Worm (Caenorhabditis elegans): ENCODE data around the gene Y113G7A.14.

Gene Y113G7A.14

DNA sequence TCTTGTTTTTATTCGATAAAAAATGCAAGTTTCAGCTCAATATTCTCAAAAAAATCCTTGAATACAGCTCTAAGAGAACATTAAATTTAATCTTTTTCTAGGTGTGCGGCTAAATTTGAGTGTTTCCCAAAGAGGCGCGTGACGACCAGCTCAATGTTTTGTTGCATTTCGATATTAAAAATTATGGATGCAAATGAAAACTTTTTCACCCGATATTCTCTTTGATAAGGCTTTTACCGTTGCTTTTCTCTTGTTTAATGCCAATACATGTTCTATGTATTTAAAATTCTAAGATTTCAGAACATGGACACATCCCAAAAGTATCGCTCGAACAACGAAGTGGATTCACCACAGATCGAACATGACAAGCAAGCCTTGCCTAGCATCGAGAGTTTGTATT, 20.0 kb upstream of the Y113G7A.14 start, which contains the start of gene F19B2.6:
Gene F19B2.6 (plus strand): TSS at position 301 of the 400 bp plus-strand sequence.
- TF ChIP-seq ztf-23 (GFP tag; IDR thresholded peaks at IDR 0.05) (no peak), ref-1 (GFP tag; conservative IDR thresholded peaks at IDR 0.05) (no peak), tab-1 (GFP tag; IDR thresholded peaks at IDR 0.05) (no peak), cog-1 (tag; optimal IDR thresholded peaks at IDR 0.05) (no peak)

DNA sequence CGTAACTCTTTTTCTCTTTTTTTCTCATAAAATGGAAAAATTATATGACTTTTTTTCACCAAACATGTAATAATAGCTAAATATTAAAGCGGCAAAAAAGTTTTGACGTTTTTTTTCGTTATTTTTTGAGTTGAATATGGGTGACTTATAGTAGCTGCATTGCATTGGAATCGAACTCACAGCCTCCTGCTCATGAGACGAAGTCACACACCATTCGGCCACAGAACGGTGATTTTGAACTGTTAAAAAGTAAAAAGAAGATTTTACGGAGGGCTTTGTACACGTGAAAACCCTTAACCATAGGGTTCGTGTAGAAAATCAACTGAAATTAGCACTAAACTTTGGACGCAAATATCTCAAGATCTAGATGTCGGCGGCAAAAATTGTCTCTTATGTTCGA, 13.6 kb upstream of the Y113G7A.14 start:
- no peak for TF ChIP-seq klf-2 (GFP tag; conservative IDR thresholded peaks at IDR 0.05)
- TF ChIP-seq flt-1 (GFP tag; IDR thresholded peaks at IDR 0.05), result no peak
- TF ChIP-seq ztf-29 (GFP tag; IDR thresholded peaks at IDR 0.05), result no peak
- TF ChIP-seq med-1 (GFP tag; optimal IDR thresholded peaks at IDR 0.05; ENCODE audit: insufficient read depth), result no peak
- no peak for TF ChIP-seq ref-1 (GFP tag; conservative IDR thresholded peaks at IDR 0.05)
- TF ChIP-seq tab-1 (GFP tag; IDR thresholded peaks at IDR 0.05), result no peak
- no peak for TF ChIP-seq cog-1 (tag; optimal IDR thresholded peaks at IDR 0.05)
- no peak for TF ChIP-seq T22C8.4 (GFP tag; IDR thresholded peaks at IDR 0.05)
- TF ChIP-seq ztf-23 (GFP tag; IDR thresholded peaks at IDR 0.05), result no peak

DNA sequence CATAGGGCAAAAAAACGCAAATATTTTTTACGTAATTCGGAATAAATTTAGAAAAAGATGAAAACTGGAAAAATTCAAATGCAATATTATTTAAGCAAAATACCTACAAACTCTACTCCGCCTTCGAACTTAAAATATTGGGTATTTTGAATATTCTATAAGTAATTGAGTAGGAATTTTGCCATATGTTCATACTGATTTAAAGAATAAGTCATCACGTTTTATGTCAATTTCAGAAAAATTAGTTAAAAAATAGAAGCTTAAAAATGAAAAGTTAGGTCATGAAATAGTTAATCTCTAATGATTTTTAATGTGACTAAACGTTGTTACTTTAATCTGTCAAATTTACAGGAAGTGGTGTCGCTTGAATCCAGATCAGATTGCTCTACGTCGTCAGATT, 13.2 kb upstream of the Y113G7A.14 start, which contains the start of gene F19B2.7:
Gene F19B2.7 (plus strand): TSS at position 301 of the 400 bp plus-strand sequence.
- TF ChIP-seq T22C8.4 (GFP tag; IDR thresholded peaks at IDR 0.05), result no peak
- no peak for TF ChIP-seq flt-1 (GFP tag; IDR thresholded peaks at IDR 0.05)
- no peak for TF ChIP-seq klf-2 (GFP tag; conservative IDR thresholded peaks at IDR 0.05)
- no peak for TF ChIP-seq tab-1 (GFP tag; IDR thresholded peaks at IDR 0.05)
- no peak for TF ChIP-seq ztf-29 (GFP tag; IDR thresholded peaks at IDR 0.05)
- TF ChIP-seq med-1 (GFP tag; optimal IDR thresholded peaks at IDR 0.05; ENCODE audit: insufficient read depth), result no peak
- no peak for TF ChIP-seq ztf-23 (GFP tag; IDR thresholded peaks at IDR 0.05)
- no peak for TF ChIP-seq cog-1 (tag; optimal IDR thresholded peaks at IDR 0.05)
- TF ChIP-seq ref-1 (GFP tag; conservative IDR thresholded peaks at IDR 0.05), result no peak

DNA sequence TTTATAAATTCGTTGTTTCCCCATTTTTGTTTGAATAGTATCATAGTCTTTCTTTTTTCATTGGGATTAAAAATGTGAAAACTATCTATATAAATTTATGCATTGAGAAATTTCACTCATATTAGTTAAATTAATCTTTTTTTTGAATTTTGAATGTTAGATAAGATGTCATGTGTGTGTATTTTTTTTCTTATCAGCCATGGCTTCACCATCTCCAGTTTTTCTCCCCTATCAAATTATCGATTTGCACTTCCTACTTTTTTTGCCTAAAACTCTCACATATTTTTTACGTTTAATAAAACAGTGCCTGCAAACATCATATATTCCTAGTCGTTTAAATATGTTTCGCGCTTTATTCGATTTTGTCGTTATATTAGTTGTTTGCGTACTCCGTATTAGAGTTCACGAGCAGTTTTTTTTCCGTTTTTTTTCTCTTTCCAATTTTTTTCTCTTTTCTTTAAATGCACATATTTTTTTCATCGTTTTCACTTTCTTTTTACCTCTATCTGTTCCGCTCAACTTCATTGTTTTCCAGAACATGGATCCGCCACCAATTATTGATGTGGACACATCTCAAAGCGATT, 9.5 kb upstream of the Y113G7A.14 start, which contains the start of gene Y113G7A.13:
Gene Y113G7A.13 (plus strand): TSS at position 534 of the 584 bp plus-strand sequence.
- TF ChIP-seq flt-1 (GFP tag; IDR thresholded peaks at IDR 0.05), result no peak
- TF ChIP-seq med-1 (GFP tag; optimal IDR thresholded peaks at IDR 0.05; ENCODE audit: insufficient read depth), result no peak
- TF ChIP-seq cog-1 (tag; optimal IDR thresholded peaks at IDR 0.05), result no peak
- no peak for TF ChIP-seq ztf-29 (GFP tag; IDR thresholded peaks at IDR 0.05)
- TF ChIP-seq T22C8.4 (GFP tag; IDR thresholded peaks at IDR 0.05), result no peak

DNA sequence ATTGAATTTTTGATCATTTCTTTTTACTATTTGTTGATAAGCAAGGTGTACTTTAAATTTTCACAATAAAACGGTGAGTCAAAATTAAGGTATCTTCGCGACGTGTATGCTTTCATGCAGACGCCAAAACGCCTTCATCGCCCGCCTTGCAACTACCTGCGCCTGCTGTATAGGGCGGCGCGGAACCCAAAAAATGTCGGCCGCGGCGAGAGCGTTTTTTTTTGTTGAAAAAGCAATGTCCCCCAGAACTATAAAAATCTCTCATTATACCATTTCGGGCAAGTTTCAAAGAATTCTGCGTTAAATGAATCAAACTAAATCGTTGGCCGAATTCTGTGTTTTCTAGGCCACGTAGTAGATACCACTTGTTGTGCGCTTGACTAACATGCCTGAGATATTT, 5.5 kb upstream of the Y113G7A.14 start:
- TF ChIP-seq ref-1 (GFP tag; conservative IDR thresholded peaks at IDR 0.05) (no peak), tab-1 (GFP tag; IDR thresholded peaks at IDR 0.05) (no peak), med-1 (GFP tag; optimal IDR thresholded peaks at IDR 0.05; ENCODE audit: insufficient read depth) (no peak), cog-1 (tag; optimal IDR thresholded peaks at IDR 0.05) (no peak), flt-1 (GFP tag; IDR thresholded peaks at IDR 0.05) (no peak), klf-2 (GFP tag; conservative IDR thresholded peaks at IDR 0.05) (no peak)

DNA sequence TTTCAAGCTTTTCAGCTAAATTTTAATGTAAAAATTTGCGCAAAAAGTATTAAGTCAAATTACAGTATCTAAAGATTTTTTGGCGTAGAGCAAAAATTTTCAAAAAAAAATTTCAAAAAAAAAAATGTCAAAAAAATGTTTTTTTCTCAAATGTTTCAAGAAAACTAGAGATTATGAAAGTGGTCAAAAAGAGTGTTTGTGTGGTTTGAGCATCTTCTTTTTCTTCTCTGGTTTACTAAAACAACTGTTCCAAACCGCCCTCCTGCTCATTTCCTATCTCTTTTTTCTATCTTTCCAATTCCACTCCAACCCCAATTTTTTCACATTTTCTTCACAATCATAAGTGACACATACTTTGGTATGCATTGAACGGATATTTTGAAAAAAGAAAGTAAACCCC, 4.0 kb upstream of the Y113G7A.14 start, which contains the start of gene Y113G7A.12:
Gene Y113G7A.12 (plus strand): TSS at position 301 of the 400 bp plus-strand sequence.
- TF ChIP-seq med-1 (GFP tag; optimal IDR thresholded peaks at IDR 0.05; ENCODE audit: insufficient read depth) (no peak), cog-1 (tag; optimal IDR thresholded peaks at IDR 0.05) (no peak)

DNA sequence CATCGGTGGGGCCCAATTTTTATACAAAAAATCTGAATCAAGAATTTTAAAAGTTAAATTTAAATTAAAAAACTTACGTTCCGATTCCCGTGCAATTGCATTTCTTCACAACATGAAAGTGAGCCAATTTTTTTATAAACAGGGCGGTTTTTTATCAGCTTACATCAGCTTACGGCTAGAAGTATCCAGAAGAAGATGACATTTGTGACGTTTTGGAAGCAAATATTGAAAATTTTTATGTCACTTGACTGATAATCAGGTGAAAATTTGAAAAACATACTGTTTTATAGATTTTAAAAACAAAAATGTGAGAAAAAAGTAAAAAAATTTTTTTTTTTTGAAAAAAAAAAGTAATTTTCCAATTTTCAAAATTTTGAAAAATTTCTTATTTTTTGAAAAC, 3.0 kb downstream of the Y113G7A.14 start, which contains the start of gene Y113G7A.22:
Gene Y113G7A.22 (minus strand): TSS at position 101 of the 400 bp plus-strand sequence.
- no peak for TF ChIP-seq tab-1 (GFP tag; IDR thresholded peaks at IDR 0.05)
- no peak for TF ChIP-seq med-1 (GFP tag; optimal IDR thresholded peaks at IDR 0.05; ENCODE audit: insufficient read depth)
- TF ChIP-seq ref-1 (GFP tag; conservative IDR thresholded peaks at IDR 0.05), result no peak
- no peak for TF ChIP-seq ztf-29 (GFP tag; IDR thresholded peaks at IDR 0.05)
- TF ChIP-seq flt-1 (GFP tag; IDR thresholded peaks at IDR 0.05), result no peak
- TF ChIP-seq T22C8.4 (GFP tag; IDR thresholded peaks at IDR 0.05), result no peak
- TF ChIP-seq ztf-23 (GFP tag; IDR thresholded peaks at IDR 0.05), result no peak
- TF ChIP-seq cog-1 (tag; optimal IDR thresholded peaks at IDR 0.05), result no peak
- TF ChIP-seq klf-2 (GFP tag; conservative IDR thresholded peaks at IDR 0.05), result no peak

DNA sequence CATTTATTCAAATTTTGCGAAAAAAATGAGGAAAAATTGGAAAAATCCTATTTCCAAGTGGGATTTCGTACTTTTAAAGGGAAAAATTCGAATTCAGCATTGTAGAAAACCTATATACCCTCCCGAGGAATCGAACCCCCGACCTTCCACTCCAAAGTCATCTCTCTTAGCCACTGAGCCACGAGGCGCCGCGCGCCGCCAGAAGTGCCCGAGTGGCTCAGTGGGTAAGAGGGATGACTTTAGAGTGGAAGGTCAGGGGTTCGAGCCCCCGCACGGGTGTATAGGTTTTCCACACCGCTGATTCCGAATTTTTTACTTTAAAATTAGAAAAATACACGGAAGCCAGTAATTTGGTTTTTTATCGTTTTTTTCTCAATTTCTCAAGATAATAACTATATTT, 3.5 kb downstream of the Y113G7A.14 start:
- no peak for TF ChIP-seq klf-2 (GFP tag; conservative IDR thresholded peaks at IDR 0.05)

DNA sequence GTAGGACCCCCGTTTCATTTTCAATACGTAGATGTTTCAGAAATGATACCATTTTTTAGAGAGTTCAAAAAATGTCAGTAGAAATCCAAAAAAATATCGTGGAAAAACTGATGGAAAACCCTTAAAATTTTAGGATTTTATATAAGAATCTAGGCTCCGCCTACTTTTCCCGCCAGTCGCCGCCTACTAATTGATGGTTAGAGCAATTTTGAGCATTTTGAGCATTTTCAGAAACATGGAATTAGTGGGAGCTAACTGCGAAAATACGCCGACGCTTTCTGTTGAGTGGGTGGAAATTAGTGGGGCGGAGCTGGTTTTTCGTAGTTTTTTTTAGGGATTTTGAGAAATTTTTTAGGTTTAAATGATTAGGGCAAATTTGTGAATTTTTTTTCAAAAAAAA, 5.1 kb downstream of the Y113G7A.14 start, which contains the start of gene ssu-1:
Gene ssu-1 (minus strand): TSS at position 101 of the 400 bp plus-strand sequence.
- TF ChIP-seq tab-1 (GFP tag; IDR thresholded peaks at IDR 0.05), result no peak
- TF ChIP-seq flt-1 (GFP tag; IDR thresholded peaks at IDR 0.05), result no peak
- no peak for TF ChIP-seq med-1 (GFP tag; optimal IDR thresholded peaks at IDR 0.05; ENCODE audit: insufficient read depth)
- no peak for TF ChIP-seq T22C8.4 (GFP tag; IDR thresholded peaks at IDR 0.05)
- no peak for TF ChIP-seq ref-1 (GFP tag; conservative IDR thresholded peaks at IDR 0.05)
- no peak for TF ChIP-seq cog-1 (tag; optimal IDR thresholded peaks at IDR 0.05)
- TF ChIP-seq ztf-29 (GFP tag; IDR thresholded peaks at IDR 0.05), result no peak

DNA sequence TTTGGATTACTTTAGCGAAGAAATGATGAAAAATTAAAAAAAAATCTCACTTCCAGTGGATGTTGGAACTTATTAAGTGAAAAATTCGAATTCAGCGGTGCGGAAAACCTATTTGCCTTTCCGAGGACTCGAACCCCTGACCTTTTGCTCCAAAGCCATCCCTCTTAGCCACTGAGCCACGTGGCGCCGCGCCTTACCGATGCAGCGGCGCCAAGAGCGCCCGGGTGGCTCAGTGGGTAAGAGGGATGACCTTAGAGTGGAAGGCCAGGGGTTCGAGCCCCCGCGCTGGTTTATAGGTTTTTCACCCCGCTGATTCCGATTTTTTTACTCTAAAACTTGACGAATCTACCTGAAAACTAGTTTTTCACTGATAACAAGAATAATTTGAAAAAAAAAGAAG, 10.7 kb downstream of the Y113G7A.14 start:
- no peak for TF ChIP-seq cog-1 (tag; optimal IDR thresholded peaks at IDR 0.05)
- no peak for TF ChIP-seq ref-1 (GFP tag; conservative IDR thresholded peaks at IDR 0.05)
- TF ChIP-seq med-1 (GFP tag; optimal IDR thresholded peaks at IDR 0.05; ENCODE audit: insufficient read depth), result no peak
- no peak for TF ChIP-seq tab-1 (GFP tag; IDR thresholded peaks at IDR 0.05)
- TF ChIP-seq ztf-23 (GFP tag; IDR thresholded peaks at IDR 0.05), result no peak
- TF ChIP-seq klf-2 (GFP tag; conservative IDR thresholded peaks at IDR 0.05), result no peak
- TF ChIP-seq ztf-29 (GFP tag; IDR thresholded peaks at IDR 0.05), result no peak
- no peak for TF ChIP-seq T22C8.4 (GFP tag; IDR thresholded peaks at IDR 0.05)

Data from whole organism, midembryonic.